Worm (Caenorhabditis elegans): ENCODE data around the gene C29F9.12.

DNA sequence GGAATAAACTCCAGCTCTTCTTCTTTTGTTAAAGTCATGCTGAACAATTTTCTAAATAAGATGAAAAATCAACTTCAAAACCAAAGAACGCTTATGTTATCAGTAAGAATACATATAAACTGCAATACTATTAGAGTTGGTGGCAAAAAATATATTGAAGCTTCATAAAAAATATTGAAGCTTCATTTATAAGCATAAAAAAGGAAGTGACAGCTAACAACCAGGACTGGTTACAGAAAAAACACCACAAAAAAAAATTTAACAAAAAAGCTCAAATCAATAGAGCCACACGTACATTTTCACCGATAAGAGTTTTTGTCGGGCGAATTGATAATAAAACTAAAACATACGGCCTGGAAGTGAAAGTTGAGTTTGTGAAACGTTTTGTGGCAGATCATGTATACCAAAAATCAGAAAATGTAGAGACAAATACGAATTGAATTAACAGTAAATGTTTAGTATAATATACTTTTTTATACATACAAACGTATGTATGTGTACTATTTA, 25.8 kb upstream of the C29F9.12 start, which contains the start of gene sqst-5:
- TF ChIP-seq unc-39 (tag; optimal IDR thresholded peaks at IDR 0.05) (no peak), mep-1 (tag; optimal IDR thresholded peaks at IDR 0.05) (no peak)

All from whole organism, mixed stage, embryonic.